Worm (Caenorhabditis elegans) whole organism, L4 larva: ENCODE measurements around the gene arrd-28.

ENCODE experiments used
- F10B5.3 ChIP-seq: sonication (generic microtip); optimal IDR thresholded peaks from 2 replicates; lab custom pipeline; 2016; ENCODE audit warnings: mild to moderate bottlenecking, missing genetic modification characterization, missing compliant biosample characterization
- F49E8.2 ChIP-seq: sonication (generic microtip); optimal IDR thresholded peaks from 2 replicates; lab custom pipeline; 2016; ENCODE audit warnings: missing compliant biosample characterization, mild to moderate bottlenecking, missing genetic modification characterization, borderline replicate concordance
- R02D3.7 ChIP-seq: fragments of 150-350 bp; sonication (generic microtip); optimal IDR thresholded peaks from 3 replicates; lab custom pipeline; 2014; ENCODE audit warnings: missing biosample characterization, missing genetic modification characterization
- T20F7.1 ChIP-seq: fragments of 200-800 bp; sonication (Bioruptor generic); optimal IDR thresholded peaks from 2 replicates; lab custom pipeline; 2018; ENCODE audit warnings: mild to moderate bottlenecking, missing genetic modification characterization, missing compliant biosample characterization
- ZK337.2 ChIP-seq: fragments of 200-800 bp; sonication (Bioruptor generic); IDR thresholded peaks from 2 replicates; pipeline ENCODE4 v1.3.6; 2022; ENCODE audit warnings: missing genetic modification reagents, missing genetic modification characterization, missing compliant biosample characterization
- aha-1 ChIP-seq: fragments of 150-350 bp; peaks from one replicate; lab custom pipeline; 2014; ENCODE audit warnings: missing biosample characterization, missing genetic modification characterization
- ama-1 ChIP-seq: fragments of 150-350 bp; optimal IDR thresholded peaks from 2 replicates; lab custom pipeline; 2014; ENCODE audit warnings: inconsistent platforms, mixed read lengths
- ceh-20 ChIP-seq: fragments of 200-800 bp; sonication (Bioruptor generic); IDR thresholded peaks from 2 replicates; pipeline ENCODE4 v1.3.6; 2022; ENCODE audit warnings: missing genetic modification reagents, missing genetic modification characterization, missing compliant biosample characterization
- ceh-28 ChIP-seq: fragments of 150-350 bp; optimal IDR thresholded peaks from 2 replicates; lab custom pipeline; 2014; ENCODE audit warnings: missing biosample characterization, missing genetic modification reagents, missing genetic modification characterization
- ceh-44 ChIP-seq: fragments of 200-800 bp; sonication (Bioruptor generic); IDR thresholded peaks from 2 replicates; pipeline ENCODE4 v1.3.6; 2022; ENCODE audit warnings: missing genetic modification reagents, missing genetic modification characterization, missing compliant biosample characterization
- ceh-62 ChIP-seq: sonication (generic microtip); optimal IDR thresholded peaks from 2 replicates; lab custom pipeline; 2017; ENCODE audit warnings: missing biosample characterization, missing genetic modification characterization
- ceh-82 ChIP-seq: sonication (generic microtip); optimal IDR thresholded peaks from 2 replicates; lab custom pipeline; 2017; ENCODE audit warnings: missing biosample characterization, missing genetic modification characterization
- ces-1 ChIP-seq: fragments of 150-350 bp; sonication (generic microtip); optimal IDR thresholded peaks from 4 replicates; lab custom pipeline; 2014; ENCODE audit warnings: missing biosample characterization, missing genetic modification reagents, missing genetic modification characterization
- dmd-6 ChIP-seq: fragments of 200-800 bp; sonication (Bioruptor generic); IDR thresholded peaks from 2 replicates; pipeline ENCODE4 v1.3.6; 2022; ENCODE audit warnings: missing genetic modification reagents, missing genetic modification characterization, missing compliant biosample characterization
- duxl-1 ChIP-seq: sonication (generic microtip); optimal IDR thresholded peaks from 2 replicates; lab custom pipeline; 2016; ENCODE audit warnings: mild to moderate bottlenecking, missing genetic modification characterization, moderate library complexity, missing compliant biosample characterization; ENCODE audit not compliant: poor library complexity
- dve-1 ChIP-seq: sonication (generic microtip); optimal IDR thresholded peaks from 2 replicates; lab custom pipeline; 2017; ENCODE audit warnings: antibody characterized with exemption, mild to moderate bottlenecking, missing genetic modification characterization, missing compliant biosample characterization; ENCODE audit not compliant: insufficient read depth
- hif-1 ChIP-seq, 2 experiments: sonication (generic microtip); optimal IDR thresholded peaks; 2 replicates each; lab custom pipeline; 2016 to 2017; ENCODE audit warnings: missing compliant biosample characterization in 2 of 2, missing genetic modification characterization in 2 of 2, missing genetic modification reagents in 2 of 2, missing genotype in 2 of 2, mild to moderate bottlenecking in 1 of 2
- hlh-11 ChIP-seq: fragments of 200-800 bp; sonication (Bioruptor generic); optimal IDR thresholded peaks from 2 replicates; lab custom pipeline; 2018; ENCODE audit warnings: mild to moderate bottlenecking, missing genetic modification characterization, missing compliant biosample characterization
- hlh-30 ChIP-seq: sonication (generic microtip); optimal IDR thresholded peaks from 2 replicates; lab custom pipeline; 2017; ENCODE audit warnings: antibody characterized with exemption, mild to moderate bottlenecking, missing genetic modification characterization, missing compliant biosample characterization; ENCODE audit not compliant: insufficient read depth
- jun-1 ChIP-seq: fragments of 150-350 bp; optimal IDR thresholded peaks from 2 replicates; lab custom pipeline; 2014; ENCODE audit warnings: missing biosample characterization, missing genetic modification reagents, missing genetic modification characterization
- lim-7 ChIP-seq: fragments of 200-800 bp; sonication (Bioruptor generic); IDR thresholded peaks from 2 replicates; pipeline ENCODE4 v1.3.6; 2022; ENCODE audit warnings: missing genetic modification characterization, missing compliant biosample characterization
- lin-15B ChIP-seq: fragments of 150-350 bp; sonication (generic microtip); optimal IDR thresholded peaks from 3 replicates; lab custom pipeline; 2014; ENCODE audit warnings: missing biosample characterization, missing genetic modification characterization
- lin-39 ChIP-seq: fragments of 150-350 bp; optimal IDR thresholded peaks from 2 replicates; lab custom pipeline; 2014; ENCODE audit warnings: missing biosample characterization, missing genetic modification reagents, missing genetic modification characterization
- mxl-2 ChIP-seq: fragments of 200-800 bp; sonication (Bioruptor generic); conservative IDR thresholded peaks from 2 replicates; pipeline ENCODE4 v1.3.6; 2022; ENCODE audit warnings: missing genetic modification reagents, missing genetic modification characterization, missing compliant biosample characterization
- mxl-3 ChIP-seq: fragments of 200-800 bp; sonication (Bioruptor generic); optimal IDR thresholded peaks from 2 replicates; lab custom pipeline; 2018; ENCODE audit warnings: mild to moderate bottlenecking, missing genetic modification characterization, missing compliant biosample characterization
- nhr-10 ChIP-seq: fragments of 150-350 bp; optimal IDR thresholded peaks from 2 replicates; lab custom pipeline; 2014; ENCODE audit warnings: missing biosample characterization, missing genetic modification characterization
- nhr-11 ChIP-seq: fragments of 150-350 bp; optimal IDR thresholded peaks from 2 replicates; lab custom pipeline; 2014; ENCODE audit warnings: missing biosample characterization, missing genetic modification characterization
- nhr-237 ChIP-seq: sonication (generic microtip); optimal IDR thresholded peaks from 2 replicates; lab custom pipeline; 2017; ENCODE audit warnings: missing biosample characterization, missing genetic modification characterization
- nhr-25 ChIP-seq: sonication (generic microtip); optimal IDR thresholded peaks from 2 replicates; lab custom pipeline; 2017; ENCODE audit warnings: missing genetic modification characterization, mild to moderate bottlenecking, missing compliant biosample characterization, antibody characterized with exemption, moderate library complexity, borderline replicate concordance; ENCODE audit not compliant: insufficient read depth
- nhr-28 ChIP-seq: fragments of 150-350 bp; optimal IDR thresholded peaks from 2 replicates; lab custom pipeline; 2014; ENCODE audit warnings: missing biosample characterization, missing genetic modification characterization
- nhr-76 ChIP-seq: fragments of 150-350 bp; optimal IDR thresholded peaks from 2 replicates; lab custom pipeline; 2014; ENCODE audit warnings: missing biosample characterization, missing genetic modification characterization
- pqm-1 ChIP-seq: sonication (generic microtip); optimal IDR thresholded peaks from 2 replicates; lab custom pipeline; 2017; ENCODE audit warnings: missing biosample characterization, missing genetic modification characterization
- sdz-12 ChIP-seq: fragments of 200-800 bp; sonication (Bioruptor generic); optimal IDR thresholded peaks from 2 replicates; lab custom pipeline; 2018; ENCODE audit warnings: mild to moderate bottlenecking, missing genetic modification characterization, missing compliant biosample characterization
- spr-1 ChIP-seq: sonication (generic microtip); optimal IDR thresholded peaks from 2 replicates; lab custom pipeline; 2016; ENCODE audit warnings: mild to moderate bottlenecking, missing genetic modification characterization, missing compliant biosample characterization
- tag-97 ChIP-seq: fragments of 200-800 bp; sonication (Bioruptor generic); IDR thresholded peaks from 2 replicates; pipeline ENCODE4 v1.3.6; 2022; ENCODE audit warnings: missing genetic modification characterization, missing compliant biosample characterization
- tra-1 ChIP-seq: fragments of 200-800 bp; sonication (Bioruptor generic); IDR thresholded peaks from 2 replicates; pipeline ENCODE4 v1.3.6; 2022; ENCODE audit warnings: missing genetic modification reagents, missing genetic modification characterization, missing compliant biosample characterization
- unc-130 ChIP-seq: sonication (generic microtip); optimal IDR thresholded peaks from 2 replicates; lab custom pipeline; 2016; ENCODE audit warnings: missing genetic modification reagents, missing genetic modification characterization, missing compliant biosample characterization
- unc-39 ChIP-seq: sonication (generic microtip); optimal IDR thresholded peaks from 2 replicates; lab custom pipeline; 2017; ENCODE audit warnings: missing biosample characterization, missing genetic modification characterization
- unc-62 ChIP-seq, 3 experiments: fragments of 150-350 bp in 1 of 3; sonication (generic microtip); optimal IDR thresholded peaks in 2 of 3; peaks in 1 of 3; 1 replicate in 1 of 3; 2 replicates in 2 of 3; lab custom pipeline; 2014 to 2017; ENCODE audit warnings: missing biosample characterization in 3 of 3, missing genetic modification characterization in 3 of 3, missing genetic modification reagents in 3 of 3, missing genotype in 1 of 3
- zag-1 ChIP-seq: fragments of 150-350 bp; optimal IDR thresholded peaks from 2 replicates; lab custom pipeline; 2014; ENCODE audit warnings: missing biosample characterization, missing genetic modification characterization

Gene arrd-28

DNA sequence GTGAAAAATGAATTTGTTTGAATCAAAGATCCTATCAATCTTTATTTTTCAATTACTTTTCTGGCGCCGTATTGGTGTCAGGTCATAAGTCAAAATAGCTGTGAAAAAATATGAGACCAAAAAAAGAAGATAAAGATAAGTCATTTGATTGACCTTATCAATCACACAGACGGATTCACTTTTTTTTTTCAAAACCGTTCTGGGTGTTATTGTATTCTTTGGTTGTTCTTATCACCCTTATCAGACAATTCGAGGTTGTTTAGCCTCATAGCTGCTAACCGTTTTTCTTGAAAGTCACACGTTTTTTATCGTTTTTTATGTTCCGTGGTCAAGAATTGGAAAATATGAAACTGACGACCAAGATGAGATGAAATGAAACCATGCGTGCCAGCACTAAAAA is 15.3 kb upstream of the arrd-28 start:
- TF ChIP-seq aha-1 (tag; lab: Kevin White, UChicago) (peak; percentile 48), unc-62 (GFP tag; optimal IDR thresholded peaks at IDR 0.05 in 1 of 2; lab: Kevin White, UChicago) (peak in 1 of 2 experiments; percentile 90), unc-62 (tag; optimal IDR thresholded peaks at IDR 0.05; lab: Kevin White, UChicago) (no peak), hlh-11 (tag; lab: Kevin White, UChicago) (peak; percentile 49), tra-1 (GFP tag; lab: Robert Waterston, UW) (0 out of 2 replicates have a peak, but pooled peaks have one; percentile 41), dmd-6 (GFP tag; lab: Robert Waterston, UW) (peak; percentile 40; the same call in 1 of the 2 replicates), dve-1 (tag; lab: Kevin White, UChicago) (peak; percentile 22), ceh-44 (GFP tag; lab: Robert Waterston, UW) (no peak), hlh-30 (tag; lab: Kevin White, UChicago) (peak; percentile 41), nhr-28 (tag; lab: Kevin White, UChicago) (peak; percentile 63), ama-1 (lab: Kevin White, UChicago) (no peak), nhr-25 (peak; percentile 75)
- TF ChIP-seq, all 104 proteins: peak for 9

DNA sequence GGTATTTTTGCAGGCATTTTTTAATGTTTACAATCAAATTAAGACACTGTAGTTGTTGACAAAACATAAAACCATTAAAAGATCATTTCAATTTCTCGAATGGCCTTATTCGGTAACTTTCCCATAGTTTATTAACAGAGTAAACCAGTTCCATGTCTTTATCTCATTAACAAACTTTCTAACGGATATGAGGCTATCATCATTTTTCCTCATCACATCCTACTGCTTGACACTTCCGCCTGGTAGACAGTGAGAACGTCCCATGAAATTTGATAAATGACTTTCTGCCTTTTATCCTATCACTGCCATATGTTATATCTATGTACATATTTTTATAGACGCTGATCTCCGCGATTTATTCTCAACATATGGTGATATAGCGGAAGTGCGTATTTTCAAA is 13.2 kb upstream of the arrd-28 start:
- TF ChIP-seq pqm-1 (tag; lab: Kevin White, UChicago) (no peak), mxl-3 (GFP tag; lab: Kevin White, UChicago) (no peak), ZK337.2 (GFP tag; lab: Robert Waterston, UW) (no peak), lim-7 (GFP tag; lab: Robert Waterston, UW) (no peak), unc-130 (no peak), nhr-76 (no peak), unc-39 (tag; lab: Kevin White, UChicago) (no peak), sdz-12 (GFP tag; lab: Kevin White, UChicago) (no peak), hif-1 (tag; optimal IDR thresholded peaks at IDR 0.05; lab: Kevin White, UChicago) (no peak), mxl-2 (no peak), zag-1 (tag; lab: Kevin White, UChicago) (no peak), F49E8.2 (tag; lab: Kevin White, UChicago) (no peak), nhr-10 (tag; lab: Kevin White, UChicago) (no peak)

ce11 chrX:10172004-10172584 is 11.7 kb upstream of the arrd-28 start, which contains the start of gene C07A4.2:
C07A4.2 (plus strand) TSS chrX:10172198.
- peak; percentile 40 for TF ChIP-seq mxl-3 (GFP tag; lab: Kevin White, UChicago)
- TF ChIP-seq aha-1 (tag; lab: Kevin White, UChicago): peak; percentile 76
- no peak for TF ChIP-seq nhr-237 (tag; lab: Kevin White, UChicago)

DNA sequence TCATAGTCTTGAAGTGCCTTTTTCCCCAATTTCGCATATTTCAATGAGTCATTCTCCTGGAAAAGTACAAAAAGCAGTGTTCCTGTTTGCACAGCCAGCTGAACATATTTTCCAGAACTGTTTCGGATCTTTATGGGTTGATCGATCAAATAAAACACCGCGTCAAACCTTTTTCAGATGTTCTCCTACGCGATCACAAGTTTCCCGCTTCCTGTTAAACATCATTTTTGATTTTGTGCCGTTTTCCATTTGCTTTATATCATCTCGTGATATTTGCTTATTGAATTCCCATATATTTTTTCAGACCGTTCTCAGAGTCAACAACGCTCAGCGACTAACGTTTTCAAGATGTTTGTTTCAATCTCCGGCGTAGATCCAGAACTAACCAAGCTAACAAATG is 9.1 kb upstream of the arrd-28 start, which contains the start of gene C07A4.3:
Gene C07A4.3, plus strand, starts transcription at position 301 of the 400 bp plus-strand sequence.
- no peak for TF ChIP-seq tag-97 (GFP tag; lab: Robert Waterston, UW)
- no peak for TF ChIP-seq ama-1 (lab: Kevin White, UChicago)
- no peak for TF ChIP-seq spr-1 (tag; lab: Kevin White, UChicago)
- no peak for TF ChIP-seq T20F7.1 (GFP tag; lab: Kevin White, UChicago)
- no peak for TF ChIP-seq R02D3.7 (tag; lab: Kevin White, UChicago)
- TF ChIP-seq nhr-11 (tag; lab: Kevin White, UChicago): no peak
- TF ChIP-seq F10B5.3 (tag; lab: Kevin White, UChicago): no peak
- TF ChIP-seq duxl-1 (tag; lab: Kevin White, UChicago): no peak
- no peak for TF ChIP-seq ces-1 (GFP tag; lab: Kevin White, UChicago)
- TF ChIP-seq lin-39 (tag; lab: Kevin White, UChicago): no peak
- no peak for TF ChIP-seq ceh-20 (GFP tag; lab: Robert Waterston, UW)
- no peak for TF ChIP-seq ceh-82 (tag; lab: Kevin White, UChicago)
- TF ChIP-seq jun-1: no peak
- TF ChIP-seq ceh-62 (tag; lab: Kevin White, UChicago): no peak
- TF ChIP-seq ceh-28 (tag; lab: Kevin White, UChicago): no peak
- no peak for TF ChIP-seq lin-15B (tag; lab: Kevin White, UChicago)
